Worm (Caenorhabditis elegans): ENCODE data around the gene str-225.

- TF ChIP-seq ama-1 (optimal IDR thresholded peaks at IDR 0.05) (no peak), scrt-1 (GFP tag; IDR thresholded peaks at IDR 0.05) (no peak), F13C5.2 (tag; optimal IDR thresholded peaks at IDR 0.05) (no peak), hnd-1 (tag; optimal IDR thresholded peaks at IDR 0.05) (no peak), sea-1 (GFP tag; conservative IDR thresholded peaks at IDR 0.05) (no peak), ceh-36 (tag; optimal IDR thresholded peaks at IDR 0.05) (no peak), flt-1 (GFP tag; IDR thresholded peaks at IDR 0.05) (no peak), tra-4 (tag; optimal IDR thresholded peaks at IDR 0.05) (no peak), ets-7 (tag; optimal IDR thresholded peaks at IDR 0.05) (no peak), tbx-37 (GFP tag; conservative IDR thresholded peaks at IDR 0.05) (no peak), tbx-11 (GFP tag; IDR thresholded peaks at IDR 0.05) (no peak)
Observed at ce11 chrV:3546517-3546916, 38.9 kb downstream of the str-225 start, which contains the start of gene srbc-68.

All from whole organism, early embryonic.